Fruit fly (Drosophila melanogaster) Kc167 (cell line): ENCODE results near the gene sosie.

Source experiments
- Myc ChIP-seq: fragments of >200 bp; optimal IDR thresholded peaks from 2 replicates; lab custom pipeline; 2017; ENCODE audit warnings: missing external identifiers
- Sin3A ChIP-seq: fragments of >200 bp; optimal IDR thresholded peaks from 2 replicates; lab custom pipeline; 2018; ENCODE audit warnings: missing external identifiers
- h ChIP-seq: fragments of >200 bp; optimal IDR thresholded peaks from 3 replicates; lab custom pipeline; 2018; ENCODE audit warnings: missing external identifiers
- insv ChIP-seq: fragments of >200 bp; optimal IDR thresholded peaks from 3 replicates; lab custom pipeline; 2018; ENCODE audit warnings: missing external identifiers
- psq ChIP-seq: fragments of >200 bp; optimal IDR thresholded peaks from 2 replicates; lab custom pipeline; 2017; ENCODE audit warnings: missing external identifiers
- ttk ChIP-seq: sonication (Bioruptor generic); optimal IDR thresholded peaks from 2 replicates; lab custom pipeline; 2017; ENCODE audit warnings: missing external identifiers

DNA sequence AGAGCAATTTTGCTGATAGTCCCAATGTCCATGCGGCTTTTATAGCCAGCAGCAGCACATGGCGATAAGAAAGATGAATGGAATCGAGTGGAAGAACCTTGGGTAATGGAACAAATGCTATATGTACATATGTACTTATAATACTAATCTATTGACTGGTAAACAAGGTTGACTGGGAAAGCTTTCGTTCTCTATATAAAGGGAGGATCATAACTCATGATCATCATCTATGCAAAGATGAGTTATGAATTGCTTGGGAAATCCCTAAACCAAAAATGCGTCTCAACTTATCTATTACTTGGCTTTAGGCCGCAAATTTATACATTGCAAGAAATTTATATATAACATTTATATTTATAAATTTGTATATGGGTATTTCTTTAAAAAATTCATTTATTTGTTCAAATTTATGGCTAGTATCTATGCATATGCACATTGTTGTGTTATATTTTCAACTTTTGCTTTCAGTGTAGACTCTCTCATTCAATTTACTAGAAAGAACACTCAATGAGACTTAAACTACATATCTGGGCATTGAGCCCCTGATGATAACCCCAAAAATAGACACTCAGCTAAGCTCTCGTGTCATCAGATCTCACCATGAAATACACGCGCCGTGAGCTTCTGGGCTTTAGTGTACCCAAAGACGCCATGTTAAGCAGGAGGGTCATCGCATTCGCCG is 31.1 kb downstream of the sosie start, which contains the start of the genes Srg1 and Elal:
- TF ChIP-seq psq (lab: Kevin White, UChicago) (no peak), ttk (lab: Kevin White, UChicago) (no peak), insv (no peak), h (no peak), Sin3A (no peak), Myc (no peak)
